Fruit fly (Drosophila melanogaster): ENCODE results near the gene CG32944.

CG32944 gene

DNA sequence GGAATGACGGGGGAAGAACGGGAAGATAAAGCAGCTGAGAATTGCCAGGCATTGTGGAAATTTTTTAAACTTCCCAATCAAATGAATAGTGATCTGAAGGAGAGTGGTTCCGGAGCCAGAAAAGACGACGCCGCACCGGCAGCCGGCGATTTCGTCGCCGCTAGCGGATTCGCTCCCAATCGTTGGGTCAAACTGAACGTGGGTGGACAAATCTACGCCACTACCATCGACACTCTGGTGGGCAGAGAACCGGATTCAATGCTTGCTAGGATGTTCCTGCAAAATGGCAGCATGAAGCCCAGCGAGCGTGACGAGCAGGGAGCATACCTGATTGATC is 18.9 kb downstream of the CG32944 start, which contains the start of gene CG14647:
CG14647 (plus strand) TSS at position 14 of the 337 bp plus-strand sequence.
- TF ChIP-seq ttk (optimal IDR thresholded peaks at IDR 0.05) (no peak), Myc (optimal IDR thresholded peaks at IDR 0.05) (no peak), insv (optimal IDR thresholded peaks at IDR 0.05) (no peak), h (optimal IDR thresholded peaks at IDR 0.05) (no peak), Sin3A (optimal IDR thresholded peaks at IDR 0.05) (no peak), psq (optimal IDR thresholded peaks at IDR 0.05) (no peak)

- TF ChIP-seq Sin3A (optimal IDR thresholded peaks at IDR 0.05) (no peak), insv (optimal IDR thresholded peaks at IDR 0.05) (no peak), Myc (optimal IDR thresholded peaks at IDR 0.05) (no peak), h (optimal IDR thresholded peaks at IDR 0.05) (no peak), ttk (optimal IDR thresholded peaks at IDR 0.05) (no peak), psq (optimal IDR thresholded peaks at IDR 0.05) (no peak)
Observed at dm6 chr3R:4399810-4400496, 19.4 kb downstream of the CG32944 start.

DNA sequence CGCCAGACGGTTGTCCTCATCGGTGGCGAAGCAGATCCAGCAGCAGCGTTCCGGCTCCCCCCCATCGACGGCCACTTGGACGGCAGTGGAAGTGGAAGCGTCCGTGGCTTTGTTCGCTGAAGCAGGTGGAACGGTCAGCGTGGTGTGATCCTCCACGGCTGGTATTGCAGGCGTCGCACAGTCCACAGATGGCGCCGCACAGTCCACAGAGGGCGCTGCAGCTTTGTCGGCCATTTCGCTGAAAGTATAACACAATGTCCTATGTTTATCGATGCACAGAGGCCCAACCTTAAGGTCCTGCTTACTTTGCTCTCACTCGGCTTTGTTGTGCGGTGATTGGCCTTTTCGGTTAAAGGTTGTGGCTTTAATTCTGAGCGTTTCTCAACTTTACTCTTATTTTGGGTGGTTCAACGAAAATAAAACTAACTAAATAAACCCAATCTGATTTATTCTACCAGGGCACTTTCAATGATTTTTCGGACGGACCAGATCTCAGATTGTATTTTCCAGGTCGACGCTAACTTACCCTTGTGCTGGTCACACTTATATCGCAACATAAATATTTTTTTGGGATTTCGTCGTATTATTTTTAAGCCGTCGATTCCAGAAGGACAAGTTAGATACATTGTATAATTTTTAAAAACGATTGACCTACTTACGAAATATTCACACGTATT is 21.8 kb downstream of the CG32944 start, which contains the start of gene CG9855:
CG9855 (minus strand) TSS at position 473 of the 677 bp plus-strand sequence.
- TF ChIP-seq Myc (optimal IDR thresholded peaks at IDR 0.05) (no peak), insv (optimal IDR thresholded peaks at IDR 0.05) (no peak), Sin3A (optimal IDR thresholded peaks at IDR 0.05) (no peak), ttk (optimal IDR thresholded peaks at IDR 0.05) (no peak), h (optimal IDR thresholded peaks at IDR 0.05) (no peak), psq (optimal IDR thresholded peaks at IDR 0.05) (no peak)

dm6 chr3R:4394654-4395581 is 24.5 kb downstream of the CG32944 start:
- no peak for TF ChIP-seq psq (optimal IDR thresholded peaks at IDR 0.05)
- TF ChIP-seq h (optimal IDR thresholded peaks at IDR 0.05): no peak
- TF ChIP-seq ttk (optimal IDR thresholded peaks at IDR 0.05): no peak
- no peak for TF ChIP-seq Sin3A (optimal IDR thresholded peaks at IDR 0.05)
- TF ChIP-seq Myc (optimal IDR thresholded peaks at IDR 0.05): no peak
- TF ChIP-seq insv (optimal IDR thresholded peaks at IDR 0.05): no peak

- no peak for TF ChIP-seq Sin3A (optimal IDR thresholded peaks at IDR 0.05)
- TF ChIP-seq insv (optimal IDR thresholded peaks at IDR 0.05): no peak
- no peak for TF ChIP-seq ttk (optimal IDR thresholded peaks at IDR 0.05)
- no peak for TF ChIP-seq psq (optimal IDR thresholded peaks at IDR 0.05)
- TF ChIP-seq Myc (optimal IDR thresholded peaks at IDR 0.05): no peak
- no peak for TF ChIP-seq h (optimal IDR thresholded peaks at IDR 0.05)
Observed at dm6 chr3R:4394117-4394516, 25.3 kb downstream of the CG32944 start, which contains the start of gene CG34112. Gene CG34112, minus strand, starts transcription at chr3R:4394259.

DNA sequence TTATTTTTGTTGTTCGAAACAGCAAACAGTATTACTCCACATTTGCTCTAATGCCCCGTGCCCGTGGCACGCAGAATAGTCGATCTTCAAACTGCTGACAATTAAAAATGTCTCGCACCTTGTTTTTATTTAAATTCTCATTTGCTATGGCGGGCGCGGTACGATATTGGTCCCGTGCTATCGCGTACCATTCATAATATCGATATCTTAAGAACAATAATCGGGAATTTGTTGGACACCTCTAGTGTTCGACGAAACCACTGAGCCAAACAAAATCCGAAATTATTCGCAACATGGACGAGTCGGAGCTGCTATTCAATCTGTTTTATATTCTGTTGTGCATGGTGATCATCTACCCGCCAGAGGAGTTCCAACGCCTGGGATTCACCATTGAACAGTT is 29.2 kb downstream of the CG32944 start, which contains the start of gene CG14646:
CG14646 (plus strand) TSS at position 234 of the 400 bp plus-strand sequence.
- TF ChIP-seq insv (optimal IDR thresholded peaks at IDR 0.05): no peak
- TF ChIP-seq Myc (optimal IDR thresholded peaks at IDR 0.05): no peak
- no peak for TF ChIP-seq h (optimal IDR thresholded peaks at IDR 0.05)
- no peak for TF ChIP-seq psq (optimal IDR thresholded peaks at IDR 0.05)
- TF ChIP-seq Sin3A (optimal IDR thresholded peaks at IDR 0.05): no peak
- TF ChIP-seq ttk (optimal IDR thresholded peaks at IDR 0.05): no peak

DNA sequence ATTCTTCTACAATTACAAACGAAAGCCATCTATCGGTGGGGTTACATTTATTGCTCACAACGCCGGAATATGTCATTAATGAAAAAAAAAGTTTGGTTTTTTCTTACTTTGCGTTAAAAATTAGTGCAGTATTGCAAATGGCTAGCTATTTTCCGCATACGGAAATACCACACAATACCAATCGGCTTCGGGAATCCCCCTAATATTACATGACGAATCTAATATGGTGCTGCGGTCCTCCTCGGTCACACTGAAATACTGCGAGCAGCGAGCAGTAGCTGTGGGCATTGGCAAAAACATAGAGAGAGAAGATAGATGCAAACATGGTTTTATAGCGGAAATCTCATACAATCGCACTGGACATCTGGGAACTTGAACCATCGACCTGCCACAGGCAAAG is 31.9 kb downstream of the CG32944 start, which contains the start of gene tub:
tub (plus strand) TSS at position 253 of the 400 bp plus-strand sequence.
- TF ChIP-seq insv (optimal IDR thresholded peaks at IDR 0.05): no peak
- no peak for TF ChIP-seq psq (optimal IDR thresholded peaks at IDR 0.05)
- TF ChIP-seq Myc (optimal IDR thresholded peaks at IDR 0.05): no peak
- TF ChIP-seq Sin3A (optimal IDR thresholded peaks at IDR 0.05): no peak
- TF ChIP-seq h (optimal IDR thresholded peaks at IDR 0.05): no peak
- TF ChIP-seq ttk (optimal IDR thresholded peaks at IDR 0.05): no peak

- no peak for TF ChIP-seq h (optimal IDR thresholded peaks at IDR 0.05)
- TF ChIP-seq psq (optimal IDR thresholded peaks at IDR 0.05): no peak
- TF ChIP-seq ttk (optimal IDR thresholded peaks at IDR 0.05): no peak
- TF ChIP-seq Sin3A (optimal IDR thresholded peaks at IDR 0.05): no peak
- no peak for TF ChIP-seq insv (optimal IDR thresholded peaks at IDR 0.05)
- TF ChIP-seq Myc (optimal IDR thresholded peaks at IDR 0.05): no peak
Observed at dm6 chr3R:4382165-4382564, 37.2 kb downstream of the CG32944 start.

DNA sequence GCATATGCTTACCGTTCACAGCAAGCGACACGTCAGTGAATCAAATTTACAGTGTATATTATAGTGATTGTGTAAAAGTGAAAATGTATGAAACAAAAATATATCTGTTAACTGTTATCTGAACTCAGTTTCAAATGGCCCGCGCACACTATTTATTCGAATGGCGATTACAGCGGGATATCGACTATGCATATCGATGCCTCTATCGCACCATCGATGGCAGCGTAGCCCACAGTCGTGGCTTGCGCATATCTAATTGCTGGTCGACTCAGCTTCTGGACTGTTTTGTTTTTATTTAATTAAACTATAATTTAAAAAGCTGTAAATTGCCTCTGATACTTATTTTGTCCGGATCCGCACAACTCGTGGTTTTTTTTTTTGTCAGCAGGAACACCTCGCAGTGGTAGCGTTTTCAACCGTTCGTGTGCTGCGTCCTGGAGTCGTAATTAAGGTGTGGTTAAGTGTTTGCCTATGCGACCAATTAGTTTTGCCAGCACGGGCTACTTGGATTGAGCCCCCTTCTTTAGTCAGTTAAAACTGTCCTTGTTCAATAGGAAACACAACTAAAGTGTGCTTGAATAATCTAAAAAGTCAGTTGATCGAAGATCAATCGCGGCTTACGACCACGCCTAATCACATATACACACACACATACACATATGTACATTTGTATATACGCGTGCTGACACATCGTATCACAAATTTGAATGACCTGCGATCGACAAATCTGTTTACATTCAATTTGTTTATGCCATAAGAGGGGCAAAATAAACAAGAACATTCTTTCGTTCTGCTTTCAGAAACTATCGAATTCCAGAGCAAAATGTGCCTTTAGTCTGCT is 38.1 kb downstream of the CG32944 start, which contains the start of gene Cont:
Cont (plus strand) TSS at position 228 of the 841 bp plus-strand sequence.
- no peak for TF ChIP-seq ttk (optimal IDR thresholded peaks at IDR 0.05)
- TF ChIP-seq Sin3A (optimal IDR thresholded peaks at IDR 0.05): no peak
- no peak for TF ChIP-seq psq (optimal IDR thresholded peaks at IDR 0.05)
- TF ChIP-seq Myc (optimal IDR thresholded peaks at IDR 0.05): no peak
- no peak for TF ChIP-seq h (optimal IDR thresholded peaks at IDR 0.05)
- TF ChIP-seq insv (optimal IDR thresholded peaks at IDR 0.05): no peak
